Fruit fly (Drosophila melanogaster) S2 (cell line): ENCODE measurements around the gene Dpy-30L2.

Experiments used
- CG8478 ChIP-seq: fragments of >200 bp; optimal IDR thresholded peaks from 2 replicates; lab custom pipeline; 2018
- CTCF ChIP-seq, 2 experiments: fragments of >200 bp; optimal IDR thresholded peaks; 2 replicates each; lab custom pipeline; 2018

DNA sequence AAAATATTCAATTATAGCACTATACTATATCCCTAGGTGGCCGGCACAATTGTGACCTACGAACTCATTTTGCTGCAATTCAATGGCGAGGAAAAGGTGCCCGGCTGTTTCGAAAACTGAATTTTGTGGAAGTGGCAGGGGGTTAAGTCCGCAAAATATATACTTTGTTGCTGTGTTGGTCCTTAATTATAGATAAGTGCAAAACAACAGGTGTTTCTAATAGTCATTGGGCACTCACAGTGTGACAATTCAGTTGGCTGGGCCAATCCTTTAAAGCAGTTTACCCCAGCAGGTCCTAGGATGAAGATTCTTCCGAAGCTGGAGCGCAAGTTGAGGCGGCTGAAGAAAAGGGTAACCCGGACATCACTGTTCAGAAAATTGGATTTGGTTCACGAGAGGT, 12.0 kb downstream of the Dpy-30L2 start, which contains the start of gene Gr64f:
- TF ChIP-seq CTCF (optimal IDR thresholded peaks at IDR 0.05; lab: Kevin White, UChicago) = no peak
- no peak for TF ChIP-seq CG8478
